Worm (Caenorhabditis elegans): Measurements from ENCODE around the gene B0244.15.
A peak's percentile ranks its signal among the peaks of the same experiment; 100 is the strongest.

B0244.15 gene

DNA sequence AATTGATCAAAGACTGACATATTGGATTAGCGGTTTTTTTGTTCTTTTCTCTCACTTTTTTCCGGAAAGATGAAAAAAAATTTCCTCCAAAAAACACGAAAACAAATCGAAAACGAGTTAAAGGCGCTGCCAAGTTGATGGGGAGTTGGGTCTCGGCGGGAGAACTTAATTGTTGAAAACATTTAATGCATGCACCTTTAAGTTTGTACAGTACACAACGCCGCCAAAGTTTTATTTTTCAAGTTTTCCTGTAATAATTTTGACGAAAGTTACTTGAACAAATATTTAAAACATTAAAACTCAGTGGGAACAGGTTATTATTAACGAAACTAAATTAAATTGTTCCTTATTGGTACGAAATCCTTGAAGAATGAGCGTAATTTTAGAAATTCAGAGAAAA, 41.7 kb upstream of the B0244.15 start:
- TF ChIP-seq nhr-28 (tag; optimal IDR thresholded peaks at IDR 0.05) (no peak), hlh-1 (tag; optimal IDR thresholded peaks at IDR 0.05) (no peak), mls-2 (tag; optimal IDR thresholded peaks at IDR 0.05) (no peak)

DNA sequence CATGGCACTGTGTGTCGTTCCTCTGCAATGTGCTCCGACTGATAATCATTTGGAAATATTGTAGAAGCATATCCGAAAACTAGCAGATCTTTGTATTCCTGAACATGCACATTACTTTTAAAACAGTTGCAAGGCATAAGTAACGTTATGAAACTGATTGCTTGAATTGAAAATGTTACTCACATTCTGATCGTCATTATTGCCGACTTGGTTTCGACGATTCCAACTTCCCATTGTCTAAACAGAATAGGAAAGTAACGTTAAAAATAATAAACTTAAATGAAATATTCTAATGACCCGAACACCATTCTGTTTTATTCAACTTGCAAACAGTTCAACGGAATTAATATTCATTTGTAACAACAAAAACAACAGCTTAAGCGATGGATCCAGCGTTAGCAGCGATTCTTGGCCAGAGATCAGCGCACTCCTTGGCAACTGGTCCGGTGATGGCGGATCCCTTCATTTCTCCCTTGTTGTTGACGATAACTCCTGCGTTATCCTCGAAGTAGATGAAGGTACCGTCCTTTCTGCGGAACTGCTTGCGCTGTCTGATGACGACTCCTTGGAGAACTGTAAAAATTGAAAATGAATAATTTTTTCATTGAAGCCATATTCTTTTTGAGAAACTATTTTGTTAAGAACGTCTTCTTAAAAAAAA, 37.8 kb upstream of the B0244.15 start, which contains the start of gene swp-1:
TSS of gene swp-1 (minus strand) at position 298 of the 661 bp plus-strand sequence.
- TF ChIP-seq lsy-2 (tag; optimal IDR thresholded peaks at IDR 0.05) (no peak), cnd-1 (tag; optimal IDR thresholded peaks at IDR 0.05) (no peak), ham-2 (GFP tag; optimal IDR thresholded peaks at IDR 0.05) (no peak), bed-3 (GFP tag; optimal IDR thresholded peaks at IDR 0.05) (no peak), blmp-1 (tag; optimal IDR thresholded peaks at IDR 0.05) (no peak), elt-3 (tag; optimal IDR thresholded peaks at IDR 0.05) (no peak), unc-39 (tag; optimal IDR thresholded peaks at IDR 0.05) (no peak)

ce11 chrIII:5706077-5706627, 37.0 kb upstream of the B0244.15 start, which contains the start of gene rpl-23:
TSS of gene rpl-23 (minus strand) at chrIII:5706127.
- peak; percentile 62 for TF ChIP-seq sptf-1 (tag; optimal IDR thresholded peaks at IDR 0.05)
- TF ChIP-seq ces-1 (GFP tag; optimal IDR thresholded peaks at IDR 0.05) = peak; percentile 90
- TF ChIP-seq unc-62 (GFP tag; optimal IDR thresholded peaks at IDR 0.05) = peak; percentile 66
- TF ChIP-seq ceh-83 (GFP tag; optimal IDR thresholded peaks at IDR 0.05) = no peak
- TF ChIP-seq elt-3 (tag; optimal IDR thresholded peaks at IDR 0.05) = peak; percentile 12
- TF ChIP-seq mls-2 (tag; optimal IDR thresholded peaks at IDR 0.05) = peak; percentile 33
- peak; percentile 94 for TF ChIP-seq nhr-237 (tag; optimal IDR thresholded peaks at IDR 0.05)
- TF ChIP-seq mab-5 (tag; optimal IDR thresholded peaks at IDR 0.05) = peak; percentile 85
- peak; percentile 92 for TF ChIP-seq unc-120 (tag; optimal IDR thresholded peaks at IDR 0.05; ENCODE audit: poor library complexity, severe bottlenecking)
- TF ChIP-seq ztf-11 (tag; optimal IDR thresholded peaks at IDR 0.05) = peak; percentile 37
- peak; percentile 89 for TF ChIP-seq lsy-2 (tag; optimal IDR thresholded peaks at IDR 0.05)
- TF ChIP-seq snpc-4 (tag; optimal IDR thresholded peaks at IDR 0.05) = no peak
- peak; percentile 98 for TF ChIP-seq mep-1 (tag; optimal IDR thresholded peaks at IDR 0.05)
- peak; percentile 90 for TF ChIP-seq hlh-1 (tag; optimal IDR thresholded peaks at IDR 0.05)
- TF ChIP-seq ham-2 (GFP tag; optimal IDR thresholded peaks at IDR 0.05) = no peak
- no peak for TF ChIP-seq ceh-43 (GFP tag; optimal IDR thresholded peaks at IDR 0.05)
- TF ChIP-seq pha-4 (tag; optimal IDR thresholded peaks at IDR 0.05) = peak; percentile 93
- TF ChIP-seq lin-13 (tag; optimal IDR thresholded peaks at IDR 0.05) = peak; percentile 92
- TF ChIP-seq ceh-39 (tag; optimal IDR thresholded peaks at IDR 0.05) = peak; percentile 97

DNA sequence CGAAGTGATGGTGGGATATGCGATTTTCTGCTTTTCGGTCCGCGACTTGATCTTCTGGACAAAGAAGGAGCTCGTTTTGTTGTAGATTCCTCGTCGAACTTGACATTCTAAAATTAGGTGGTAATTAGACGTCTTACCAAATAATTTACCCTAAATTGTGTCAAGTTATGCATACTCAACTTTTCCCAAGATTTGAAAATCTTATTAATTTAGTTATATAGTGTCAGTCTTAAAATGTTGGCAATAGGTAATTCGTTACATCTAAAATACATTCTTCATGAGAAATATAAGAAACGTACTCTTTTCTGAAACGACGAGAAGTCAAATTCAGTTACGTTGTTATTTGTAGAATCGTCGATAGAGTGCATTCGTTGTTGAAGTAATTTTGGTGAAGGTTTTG, 35.6 kb upstream of the B0244.15 start:
- TF ChIP-seq pha-4 (tag; optimal IDR thresholded peaks at IDR 0.05) (no peak), ztf-11 (tag; optimal IDR thresholded peaks at IDR 0.05) (no peak), unc-120 (tag; optimal IDR thresholded peaks at IDR 0.05; ENCODE audit: poor library complexity, severe bottlenecking) (no peak), ham-2 (GFP tag; optimal IDR thresholded peaks at IDR 0.05) (no peak), mls-2 (tag; optimal IDR thresholded peaks at IDR 0.05) (no peak), zip-8 (tag; optimal IDR thresholded peaks at IDR 0.05) (no peak), ceh-83 (GFP tag; optimal IDR thresholded peaks at IDR 0.05) (no peak)

ce11 chrIII:5708024-5708423, 35.2 kb upstream of the B0244.15 start:
- peak; percentile 31 for TF ChIP-seq unc-120 (tag; optimal IDR thresholded peaks at IDR 0.05; ENCODE audit: poor library complexity, severe bottlenecking)
- TF ChIP-seq unc-62 (GFP tag; optimal IDR thresholded peaks at IDR 0.05) = no peak
- TF ChIP-seq hlh-1 (tag; optimal IDR thresholded peaks at IDR 0.05) = peak; percentile 22
- TF ChIP-seq unc-39 (tag; optimal IDR thresholded peaks at IDR 0.05) = no peak
- TF ChIP-seq ham-2 (GFP tag; optimal IDR thresholded peaks at IDR 0.05) = no peak
- TF ChIP-seq nhr-12 (tag; optimal IDR thresholded peaks at IDR 0.05) = no peak
- TF ChIP-seq blmp-1 (tag; optimal IDR thresholded peaks at IDR 0.05) = no peak
- no peak for TF ChIP-seq sem-2 (GFP tag; optimal IDR thresholded peaks at IDR 0.05)

- TF ChIP-seq unc-120 (tag; optimal IDR thresholded peaks at IDR 0.05; ENCODE audit: poor library complexity, severe bottlenecking) = no peak
- TF ChIP-seq hlh-1 (tag; optimal IDR thresholded peaks at IDR 0.05) = peak; percentile 9
- TF ChIP-seq nhr-237 (tag; optimal IDR thresholded peaks at IDR 0.05) = no peak
- no peak for TF ChIP-seq mab-5 (tag; optimal IDR thresholded peaks at IDR 0.05)
- TF ChIP-seq mep-1 (tag; optimal IDR thresholded peaks at IDR 0.05) = no peak
- TF ChIP-seq drap-1 (GFP tag; optimal IDR thresholded peaks at IDR 0.05) = no peak
Observed at ce11 chrIII:5709224-5709623, 34.0 kb upstream of the B0244.15 start, which contains the start of gene hpo-28. TSS of gene hpo-28 (minus strand) at chrIII:5709324.
